Fruit fly (Drosophila melanogaster) whole organism, prepupa: Measurements from ENCODE around the gene bsk.

Experiments used
- Blimp-1 ChIP-seq: fragments of 200-800 bp; sonication (Bioruptor generic); optimal IDR thresholded peaks from 3 replicates; lab custom pipeline; 2017; ENCODE audit warnings: missing biosample characterization, missing genetic modification characterization, mild to moderate bottlenecking, moderate library complexity, missing genetic modification reagents
- CG10631 ChIP-seq: fragments of 200-800 bp; sonication (Bioruptor generic); optimal IDR thresholded peaks from 2 replicates; lab custom pipeline; 2016; ENCODE audit warnings: missing biosample characterization, missing genetic modification characterization
- CG10669 ChIP-seq: fragments of 200-800 bp; sonication (Bioruptor generic); optimal IDR thresholded peaks from 3 replicates; lab custom pipeline; 2018; ENCODE audit warnings: missing biosample characterization, mild to moderate bottlenecking, missing genetic modification characterization, moderate library complexity
- CG11294 ChIP-seq: fragments of 200-800 bp; sonication (Bioruptor generic); IDR thresholded peaks from 2 replicates; pipeline ENCODE4 v1.3.6; 2022; ENCODE audit warnings: missing biosample characterization, missing genetic modification characterization
- CG11762 ChIP-seq: fragments of 200-800 bp; sonication (Bioruptor generic); optimal IDR thresholded peaks from 3 replicates; lab custom pipeline; 2016; ENCODE audit warnings: missing biosample characterization, missing genetic modification characterization; ENCODE audit not compliant: insufficient read depth
- CG11902 ChIP-seq: fragments of 200-800 bp; sonication (Bioruptor generic); optimal IDR thresholded peaks from 3 replicates; lab custom pipeline; 2016; ENCODE audit warnings: missing biosample characterization, missing genetic modification characterization
- CG15336 ChIP-seq: fragments of 200-800 bp; sonication (Bioruptor generic); IDR thresholded peaks from 2 replicates; pipeline ENCODE4 v1.3.6; 2022; ENCODE audit warnings: missing biosample characterization, missing genetic modification characterization
- CG1621 ChIP-seq: fragments of 200-800 bp; sonication (Bioruptor generic); optimal IDR thresholded peaks from 3 replicates; lab custom pipeline; 2018; ENCODE audit warnings: missing biosample characterization, mild to moderate bottlenecking, missing genetic modification characterization
- CG3032 ChIP-seq: fragments of 200-800 bp; optimal IDR thresholded peaks from 2 replicates; lab custom pipeline; 2019; ENCODE audit warnings: missing biosample characterization, mild to moderate bottlenecking, missing genetic modification characterization, moderate library complexity
- CG31627 ChIP-seq: fragments of 200-800 bp; sonication (Bioruptor generic); optimal IDR thresholded peaks from 3 replicates; lab custom pipeline; 2016; ENCODE audit warnings: missing biosample characterization, missing genetic modification characterization
- CG34406 ChIP-seq: fragments of 200-800 bp; sonication (Bioruptor generic); optimal IDR thresholded peaks from 3 replicates; lab custom pipeline; 2016; ENCODE audit warnings: missing biosample characterization, missing genetic modification characterization
- CG3919 ChIP-seq: fragments of 200-800 bp; sonication (Bioruptor generic); optimal IDR thresholded peaks from 3 replicates; lab custom pipeline; 2016; ENCODE audit warnings: missing biosample characterization, missing genetic modification characterization
- CG6163 ChIP-seq: fragments of 200-800 bp; sonication (Bioruptor generic); IDR thresholded peaks from 3 replicates; pipeline ENCODE4 v1.3.6; 2022; ENCODE audit warnings: missing biosample characterization, missing genetic modification characterization
- CG6792 ChIP-seq: fragments of 200-800 bp; sonication (Bioruptor generic); optimal IDR thresholded peaks from 3 replicates; lab custom pipeline; 2016; ENCODE audit warnings: missing biosample characterization, missing genetic modification characterization
- CG6808 ChIP-seq: fragments of 200-800 bp; sonication (Bioruptor generic); optimal IDR thresholded peaks from 3 replicates; lab custom pipeline; 2017; ENCODE audit warnings: missing biosample characterization, missing genetic modification characterization, mild to moderate bottlenecking, moderate library complexity, missing genetic modification reagents
- CG6854 ChIP-seq: fragments of 200-800 bp; sonication (Bioruptor generic); optimal IDR thresholded peaks from 2 replicates; lab custom pipeline; 2017; ENCODE audit warnings: missing biosample characterization, mild to moderate bottlenecking, missing genetic modification characterization
- CG7368 ChIP-seq: fragments of 200-800 bp; sonication (Bioruptor generic); optimal IDR thresholded peaks from 3 replicates; lab custom pipeline; 2016; ENCODE audit warnings: missing biosample characterization, missing genetic modification characterization
- CG8119 ChIP-seq: fragments of 200-800 bp; sonication (Bioruptor generic); IDR thresholded peaks from 3 replicates; pipeline ENCODE4 v1.3.6; 2022; ENCODE audit warnings: missing biosample characterization, missing genetic modification characterization
- CG8319 ChIP-seq: fragments of 200-800 bp; sonication (Bioruptor generic); optimal IDR thresholded peaks from 3 replicates; lab custom pipeline; 2016; ENCODE audit warnings: missing biosample characterization, missing genetic modification characterization
- CG8632 ChIP-seq: fragments of 200-800 bp; sonication (Bioruptor generic); optimal IDR thresholded peaks from 3 replicates; lab custom pipeline; 2016; ENCODE audit warnings: missing biosample characterization, missing genetic modification characterization
- CG9139 ChIP-seq: fragments of 200-800 bp; sonication (Bioruptor generic); optimal IDR thresholded peaks from 3 replicates; lab custom pipeline; 2017; ENCODE audit warnings: missing biosample characterization, mild to moderate bottlenecking, missing genetic modification characterization
- Eip75B ChIP-seq: fragments of 200-800 bp; sonication (Bioruptor generic); optimal IDR thresholded peaks from 3 replicates; lab custom pipeline; 2016; ENCODE audit warnings: missing biosample characterization, missing genetic modification characterization
- Ets21C ChIP-seq: fragments of 200-800 bp; sonication (Bioruptor generic); optimal IDR thresholded peaks from 3 replicates; lab custom pipeline; 2016; ENCODE audit warnings: missing biosample characterization, missing genetic modification characterization
- Ets96B ChIP-seq: fragments of 200-800 bp; optimal IDR thresholded peaks from 2 replicates; lab custom pipeline; 2019; ENCODE audit warnings: missing biosample characterization, mild to moderate bottlenecking, missing genetic modification characterization, moderate library complexity
- Gug ChIP-seq: fragments of 200-800 bp; sonication (Bioruptor generic); IDR thresholded peaks from 2 replicates; pipeline ENCODE4 v1.3.6; 2022; ENCODE audit warnings: missing biosample characterization, missing genetic modification characterization
- Hr39 ChIP-seq: fragments of 200-800 bp; sonication (Bioruptor generic); optimal IDR thresholded peaks from 2 replicates; lab custom pipeline; 2016; ENCODE audit warnings: missing biosample characterization, missing genetic modification characterization
- Hr4 ChIP-seq: fragments of 200-800 bp; sonication (Bioruptor generic); optimal IDR thresholded peaks from 3 replicates; lab custom pipeline; 2016; ENCODE audit warnings: missing biosample characterization, missing genetic modification characterization
- Met ChIP-seq: fragments of 200-800 bp; sonication (Bioruptor generic); optimal IDR thresholded peaks from 3 replicates; lab custom pipeline; 2016; ENCODE audit warnings: missing biosample characterization, missing genetic modification characterization
- Smox ChIP-seq: fragments of 200-800 bp; sonication (Bioruptor generic); optimal IDR thresholded peaks from 3 replicates; lab custom pipeline; 2016; ENCODE audit warnings: missing biosample characterization, missing genetic modification characterization
- Sox102F ChIP-seq: fragments of 200-800 bp; sonication (Bioruptor generic); optimal IDR thresholded peaks from 2 replicates; lab custom pipeline; 2016; ENCODE audit warnings: missing biosample characterization, mild to moderate bottlenecking, missing genetic modification characterization
- Sox15 ChIP-seq: fragments of 200-800 bp; sonication (Bioruptor generic); optimal IDR thresholded peaks from 3 replicates; lab custom pipeline; 2016; ENCODE audit warnings: missing biosample characterization, missing genetic modification characterization
- acj6 ChIP-seq: fragments of 200-800 bp; sonication (Bioruptor generic); optimal IDR thresholded peaks from 3 replicates; lab custom pipeline; 2016; ENCODE audit warnings: missing biosample characterization, missing genetic modification characterization
- cyc ChIP-seq: fragments of 200-800 bp; sonication (Bioruptor generic); optimal IDR thresholded peaks from 3 replicates; lab custom pipeline; 2016; ENCODE audit warnings: missing biosample characterization, missing genetic modification characterization
- dsx ChIP-seq: fragments of 200-800 bp; optimal IDR thresholded peaks from 3 replicates; lab custom pipeline; 2019; ENCODE audit warnings: missing biosample characterization, mild to moderate bottlenecking, missing genetic modification characterization, moderate library complexity; ENCODE audit not compliant: poor library complexity, severe bottlenecking
- eg ChIP-seq: fragments of 200-800 bp; sonication (Bioruptor generic); IDR thresholded peaks from 3 replicates; pipeline ENCODE4 v1.3.6; 2022; ENCODE audit warnings: missing biosample characterization, missing genetic modification characterization
- esn ChIP-seq: fragments of 200-800 bp; sonication (Bioruptor generic); optimal IDR thresholded peaks from 2 replicates; lab custom pipeline; 2016; ENCODE audit warnings: missing biosample characterization, mild to moderate bottlenecking, missing genetic modification characterization, moderate library complexity
- fd59A ChIP-seq: fragments of 200-800 bp; sonication (Bioruptor generic); optimal IDR thresholded peaks from 2 replicates; lab custom pipeline; 2017; ENCODE audit warnings: missing biosample characterization, mild to moderate bottlenecking, missing genetic modification characterization, missing genetic modification reagents
- fd85E ChIP-seq: fragments of 200-800 bp; sonication (Bioruptor generic); optimal IDR thresholded peaks from 3 replicates; lab custom pipeline; 2016; ENCODE audit warnings: missing biosample characterization, missing genetic modification characterization
- fkh ChIP-seq: fragments of 200-800 bp; sonication (Bioruptor generic); optimal IDR thresholded peaks from 3 replicates; lab custom pipeline; 2017; ENCODE audit warnings: missing biosample characterization, mild to moderate bottlenecking, missing genetic modification characterization, moderate library complexity
- lz ChIP-seq: fragments of 200-800 bp; sonication (Bioruptor generic); optimal IDR thresholded peaks from 3 replicates; lab custom pipeline; 2016; ENCODE audit warnings: missing biosample characterization, missing genetic modification characterization
- net ChIP-seq: fragments of 200-800 bp; sonication (Bioruptor generic); optimal IDR thresholded peaks from 3 replicates; lab custom pipeline; 2016; ENCODE audit warnings: missing biosample characterization, missing genetic modification characterization
- pdm3 ChIP-seq: fragments of 200-800 bp; sonication (Bioruptor generic); optimal IDR thresholded peaks from 3 replicates; lab custom pipeline; 2016; ENCODE audit warnings: missing biosample characterization, missing genetic modification characterization
- salr ChIP-seq, 2 experiments: fragments of 200-800 bp; sonication (Bioruptor generic); optimal IDR thresholded peaks; 3 replicates each; lab custom pipeline; 2016 to 2018; ENCODE audit warnings: missing biosample characterization in 2 of 2, missing genetic modification characterization in 2 of 2, mild to moderate bottlenecking in 1 of 2
- ss ChIP-seq, 2 experiments: fragments of 200-800 bp; sonication (Bioruptor generic); optimal IDR thresholded peaks; 2 replicates in 1 of 2; 3 replicates in 1 of 2; lab custom pipeline; 2017 to 2018; ENCODE audit warnings: mild to moderate bottlenecking in 2 of 2, missing biosample characterization in 2 of 2, missing genetic modification characterization in 2 of 2, moderate library complexity in 1 of 2
- svp ChIP-seq: fragments of 200-800 bp; sonication (Bioruptor generic); peaks from one replicate; lab custom pipeline; 2016; ENCODE audit warnings: missing biosample characterization, missing genetic modification characterization
- topi ChIP-seq: fragments of 200-800 bp; sonication (Bioruptor generic); optimal IDR thresholded peaks from 3 replicates; lab custom pipeline; 2016; ENCODE audit warnings: missing biosample characterization, missing genetic modification characterization

The bsk gene

DNA sequence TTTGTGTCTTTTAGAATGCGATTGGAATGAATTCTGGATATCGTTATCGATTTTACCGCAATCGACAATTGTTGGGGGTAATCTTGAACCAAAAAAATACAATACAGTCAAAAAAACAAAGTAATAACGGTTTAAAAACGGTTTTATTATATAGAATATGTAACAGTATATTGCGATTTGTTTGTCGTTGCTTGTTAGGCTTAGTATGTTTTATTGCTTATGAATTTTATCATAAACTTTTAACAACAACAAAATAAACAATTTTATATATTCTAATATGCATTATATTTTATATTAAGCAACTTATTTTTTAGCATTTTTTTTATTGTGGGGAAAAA is 49.5 kb upstream of the bsk start, which contains the start of gene CYLD (continued):
- TF ChIP-seq CG8319 (GFP tag; lab: Kevin White, UChicago) (no peak), CG6808 (GFP tag; lab: Kevin White, UChicago) (no peak), fkh (GFP tag; lab: Kevin White, UChicago) (no peak), CG9139 (GFP tag; lab: Kevin White, UChicago) (no peak), lz (peak; percentile 47), CG11294 (GFP tag; lab: Robert Waterston, UW) (no peak), topi (GFP tag; lab: Kevin White, UChicago) (peak; percentile 50), CG1621 (tag; lab: Kevin White, UChicago) (no peak), fd59A (GFP tag; lab: Kevin White, UChicago) (no peak), svp (no peak), fd85E (GFP tag; lab: Kevin White, UChicago) (no peak), CG34406 (GFP tag; lab: Kevin White, UChicago) (no peak), pdm3 (GFP tag; lab: Kevin White, UChicago) (no peak), Met (GFP tag; lab: Kevin White, UChicago) (peak; percentile 62), CG3919 (GFP tag; lab: Kevin White, UChicago) (no peak), Ets21C (peak; percentile 18), CG7368 (GFP tag; lab: Kevin White, UChicago) (no peak), ss (GFP tag; optimal IDR thresholded peaks at IDR 0.05; lab: Kevin White, UChicago) (no peak), Sox102F (GFP tag; lab: Kevin White, UChicago) (no peak), CG11762 (GFP tag; lab: Kevin White, UChicago) (peak; percentile 36), CG6163 (GFP tag; lab: Robert Waterston, UW) (no peak), CG10669 (GFP tag; lab: Kevin White, UChicago) (peak; percentile 25), cyc (peak; percentile 57), Hr4 (GFP tag; lab: Kevin White, UChicago) (peak; percentile 61), esn (GFP tag; lab: Kevin White, UChicago) (peak; percentile 75), CG11902 (GFP tag; lab: Kevin White, UChicago) (no peak)

DNA sequence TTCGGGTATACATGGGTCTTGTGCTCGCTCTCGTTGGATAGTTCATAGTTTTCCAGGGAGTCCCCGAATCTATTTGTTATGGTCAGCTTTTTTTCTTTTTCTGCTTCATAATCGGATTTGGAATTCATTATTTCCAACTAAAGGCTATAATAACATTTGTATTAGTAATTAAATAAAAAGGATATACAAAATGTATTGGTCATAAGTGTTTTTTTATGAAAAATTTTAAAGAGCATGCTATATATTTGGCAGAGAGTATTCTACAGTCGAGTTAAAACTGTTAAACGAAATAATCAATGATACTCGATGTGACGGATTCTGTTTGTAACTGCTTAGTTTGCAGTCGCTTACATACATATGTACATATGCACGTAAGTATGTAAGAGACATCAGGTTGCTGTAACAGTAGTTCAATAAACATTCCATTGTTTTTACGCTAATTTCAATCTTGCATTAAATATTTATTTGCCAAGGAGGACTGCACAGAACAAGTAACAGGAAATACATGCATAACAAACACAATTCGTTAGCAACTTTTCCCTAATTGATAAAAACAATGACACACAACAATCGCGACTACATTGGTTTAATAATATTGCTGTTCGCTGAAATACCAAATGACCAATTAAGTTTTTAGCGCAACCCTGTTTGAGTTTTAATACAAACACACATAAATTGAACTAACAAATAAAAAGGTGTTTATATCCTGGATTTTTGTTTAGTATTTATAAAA is 48.9 kb upstream of the bsk start:
- no peak for TF ChIP-seq CG3032 (tag; lab: Kevin White, UChicago)
- no peak for TF ChIP-seq CG31627
- TF ChIP-seq pdm3 (GFP tag; lab: Kevin White, UChicago): no peak
- TF ChIP-seq Hr39 (GFP tag; lab: Kevin White, UChicago): peak; percentile 2
- peak; percentile 4 for TF ChIP-seq lz
- TF ChIP-seq Sox15: no peak
- no peak for TF ChIP-seq dsx (GFP tag; lab: Kevin White, UChicago)
- TF ChIP-seq Blimp-1 (GFP tag; lab: Kevin White, UChicago): no peak
- no peak for TF ChIP-seq cyc
- no peak for TF ChIP-seq CG6163 (GFP tag; lab: Robert Waterston, UW)
- TF ChIP-seq CG8119: no peak
- TF ChIP-seq net (GFP tag; lab: Kevin White, UChicago): no peak
- no peak for TF ChIP-seq CG11902 (GFP tag; lab: Kevin White, UChicago)
- TF ChIP-seq acj6: peak; percentile 22
- TF ChIP-seq CG6792 (GFP tag; lab: Kevin White, UChicago): no peak
- no peak for TF ChIP-seq fd85E (GFP tag; lab: Kevin White, UChicago)
- TF ChIP-seq svp: no peak
- no peak for TF ChIP-seq Sox102F (GFP tag; lab: Kevin White, UChicago)
- TF ChIP-seq fd59A (GFP tag; lab: Kevin White, UChicago): no peak
- no peak for TF ChIP-seq Smox (GFP tag; lab: Kevin White, UChicago)
- no peak for TF ChIP-seq eg (GFP tag; lab: Robert Waterston, UW)
- no peak for TF ChIP-seq Eip75B (GFP tag; lab: Kevin White, UChicago)
- TF ChIP-seq Gug (GFP tag; lab: Robert Waterston, UW): no peak
- peak; percentile 10 for TF ChIP-seq CG10631 (GFP tag; lab: Kevin White, UChicago)
- TF ChIP-seq salr (GFP tag; optimal IDR thresholded peaks at IDR 0.05; lab: Kevin White, UChicago): no peak
- peak; percentile 21; the same call in 1 of the 2 replicates for TF ChIP-seq CG15336
- TF ChIP-seq CG34406 (GFP tag; lab: Kevin White, UChicago): no peak
- TF ChIP-seq CG11294 (GFP tag; lab: Robert Waterston, UW): no peak
- TF ChIP-seq CG8632 (GFP tag; lab: Kevin White, UChicago): no peak
- peak; percentile 36 for TF ChIP-seq Met (GFP tag; lab: Kevin White, UChicago)
- peak; percentile 16 for TF ChIP-seq Ets96B (tag; lab: Kevin White, UChicago)
- no peak for TF ChIP-seq CG1621 (tag; lab: Kevin White, UChicago)
- peak; percentile 19 for TF ChIP-seq esn (GFP tag; lab: Kevin White, UChicago)
- no peak for TF ChIP-seq ss (GFP tag; optimal IDR thresholded peaks at IDR 0.05; lab: Kevin White, UChicago)
- TF ChIP-seq topi (GFP tag; lab: Kevin White, UChicago): peak; percentile 15
- no peak for TF ChIP-seq CG8319 (GFP tag; lab: Kevin White, UChicago)
- no peak for TF ChIP-seq CG6854 (GFP tag; lab: Kevin White, UChicago)
